Worm (Caenorhabditis elegans) whole organism, L2 larva: ENCODE results near the gene asna-1.

ENCODE experiments used
- C34F6.9 ChIP-seq: fragments of 150-350 bp; optimal IDR thresholded peaks from 2 replicates; lab custom pipeline; 2014; ENCODE audit warnings: missing biosample characterization, missing genetic modification characterization
- F13H6.1 ChIP-seq: sonication (generic microtip); optimal IDR thresholded peaks from 2 replicates; lab custom pipeline; 2016; ENCODE audit warnings: missing genetic modification characterization, missing compliant biosample characterization
- R02D3.7 ChIP-seq: fragments of 150-350 bp; optimal IDR thresholded peaks from 2 replicates; lab custom pipeline; 2014; ENCODE audit warnings: missing biosample characterization, missing genetic modification characterization
- Y55F3AM.14 ChIP-seq: fragments of 200-800 bp; sonication (Bioruptor generic); optimal IDR thresholded peaks from 2 replicates; lab custom pipeline; 2018; ENCODE audit warnings: mild to moderate bottlenecking, missing genetic modification characterization, missing compliant biosample characterization
- alr-1 ChIP-seq: fragments of 150-350 bp; optimal IDR thresholded peaks from 2 replicates; lab custom pipeline; 2014; ENCODE audit warnings: missing biosample characterization, missing genetic modification characterization
- aly-2 ChIP-seq: fragments of 150-350 bp; optimal IDR thresholded peaks from 2 replicates; lab custom pipeline; 2014; ENCODE audit warnings: missing biosample characterization, missing genetic modification characterization
- ama-1 ChIP-seq: fragments of 150-350 bp; optimal IDR thresholded peaks from 2 replicates; lab custom pipeline; 2018; ENCODE audit warnings: inconsistent platforms
- blmp-1 ChIP-seq: sonication (generic microtip); optimal IDR thresholded peaks from 2 replicates; lab custom pipeline; 2017; ENCODE audit warnings: missing genetic modification characterization, mild to moderate bottlenecking, missing compliant biosample characterization, antibody characterized with exemption, moderate library complexity; ENCODE audit not compliant: insufficient read depth
- ceh-82 ChIP-seq: fragments of 150-350 bp; optimal IDR thresholded peaks from 2 replicates; lab custom pipeline; 2014; ENCODE audit warnings: missing biosample characterization, missing genetic modification characterization
- crh-2 ChIP-seq: sonication (generic microtip); optimal IDR thresholded peaks from 2 replicates; lab custom pipeline; 2017; ENCODE audit warnings: missing biosample characterization, missing genetic modification characterization
- dmd-4 ChIP-seq: sonication (generic microtip); optimal IDR thresholded peaks from 2 replicates; lab custom pipeline; 2017; ENCODE audit warnings: missing biosample characterization, missing genetic modification characterization
- egl-27 ChIP-seq: sonication (generic microtip); optimal IDR thresholded peaks from 3 replicates; lab custom pipeline; 2017; ENCODE audit warnings: missing biosample characterization, missing genetic modification reagents, missing genetic modification characterization
- elt-1 ChIP-seq: fragments of 150-350 bp; optimal IDR thresholded peaks from 2 replicates; lab custom pipeline; 2014; ENCODE audit warnings: missing biosample characterization, missing genetic modification characterization
- elt-3 ChIP-seq: sonication (generic microtip); optimal IDR thresholded peaks from 2 replicates; lab custom pipeline; 2017; ENCODE audit warnings: missing biosample characterization, missing genetic modification characterization
- fos-1 ChIP-seq: fragments of 150-350 bp; optimal IDR thresholded peaks from 2 replicates; lab custom pipeline; 2014; ENCODE audit warnings: missing biosample characterization, missing genetic modification characterization
- gmeb-1 ChIP-seq: fragments of 150-350 bp; optimal IDR thresholded peaks from 2 replicates; lab custom pipeline; 2014; ENCODE audit warnings: missing biosample characterization, missing genetic modification characterization
- lin-13 ChIP-seq: fragments of 150-350 bp; optimal IDR thresholded peaks from 2 replicates; lab custom pipeline; 2014; ENCODE audit warnings: missing biosample characterization, missing genetic modification reagents, missing genetic modification characterization
- lin-39 ChIP-seq: fragments of 150-350 bp; optimal IDR thresholded peaks from 2 replicates; lab custom pipeline; 2014; ENCODE audit warnings: missing biosample characterization, missing genetic modification reagents, missing genetic modification characterization
- lsy-2 ChIP-seq, 2 experiments: fragments of 150-350 bp in 1 of 2; sonication (generic microtip) in 1 of 2; optimal IDR thresholded peaks; 2 replicates each; lab custom pipeline; 2014 to 2017; ENCODE audit warnings: missing biosample characterization in 2 of 2, missing genetic modification characterization in 2 of 2
- mab-5 ChIP-seq: fragments of 150-350 bp; optimal IDR thresholded peaks from 2 replicates; lab custom pipeline; 2014; ENCODE audit warnings: missing biosample characterization, missing genetic modification characterization
- mbf-1 ChIP-seq: sonication (generic microtip); optimal IDR thresholded peaks from 2 replicates; lab custom pipeline; 2017; ENCODE audit warnings: missing biosample characterization, missing genetic modification characterization
- mdl-1 ChIP-seq, 2 experiments: fragments of 150-350 bp in 1 of 2; sonication (generic microtip) in 1 of 2; optimal IDR thresholded peaks; 2 replicates each; lab custom pipeline; 2017; ENCODE audit warnings: missing biosample characterization in 2 of 2, missing genetic modification characterization in 2 of 2
- nhr-12 ChIP-seq: fragments of 150-350 bp; optimal IDR thresholded peaks from 2 replicates; lab custom pipeline; 2014; ENCODE audit warnings: missing biosample characterization, missing genetic modification characterization
- nhr-129 ChIP-seq: fragments of 150-350 bp; optimal IDR thresholded peaks from 2 replicates; lab custom pipeline; 2014; ENCODE audit warnings: missing biosample characterization, missing genetic modification characterization
- nhr-21 ChIP-seq: fragments of 150-350 bp; optimal IDR thresholded peaks from 2 replicates; lab custom pipeline; 2014; ENCODE audit warnings: missing biosample characterization, missing genetic modification characterization
- nhr-23 ChIP-seq: fragments of 150-350 bp; optimal IDR thresholded peaks from 2 replicates; lab custom pipeline; 2014; ENCODE audit warnings: missing biosample characterization, missing genetic modification reagents, missing genetic modification characterization
- nhr-25 ChIP-seq: fragments of 150-350 bp; sonication (generic microtip); optimal IDR thresholded peaks from 3 replicates; lab custom pipeline; 2014; ENCODE audit warnings: missing biosample characterization, missing genetic modification characterization
- nhr-6 ChIP-seq: fragments of 150-350 bp; optimal IDR thresholded peaks from 2 replicates; lab custom pipeline; 2014; ENCODE audit warnings: missing biosample characterization, missing genetic modification characterization
- nhr-77 ChIP-seq: fragments of 150-350 bp; optimal IDR thresholded peaks from 2 replicates; lab custom pipeline; 2014; ENCODE audit warnings: missing biosample characterization, missing genetic modification characterization
- peb-1 ChIP-seq: fragments of 150-350 bp; optimal IDR thresholded peaks from 2 replicates; lab custom pipeline; 2014; ENCODE audit warnings: missing biosample characterization, missing genetic modification characterization
- sem-4 ChIP-seq: fragments of 150-350 bp; optimal IDR thresholded peaks from 2 replicates; lab custom pipeline; 2014; ENCODE audit warnings: missing biosample characterization, missing genetic modification reagents, missing genetic modification characterization
- skn-1 ChIP-seq: sonication (generic microtip); optimal IDR thresholded peaks from 2 replicates; lab custom pipeline; 2017; ENCODE audit warnings: missing biosample characterization, missing genetic modification characterization
- sma-3 ChIP-seq: sonication (generic microtip); optimal IDR thresholded peaks from 2 replicates; lab custom pipeline; 2016; ENCODE audit warnings: missing genetic modification reagents, missing genetic modification characterization, missing compliant biosample characterization
- sma-9 ChIP-seq, 2 experiments: fragments of 150-350 bp in 1 of 2; sonication (generic microtip) in 1 of 2; optimal IDR thresholded peaks; 2 replicates each; lab custom pipeline; 2014 to 2016; ENCODE audit warnings: missing genetic modification characterization in 2 of 2, mild to moderate bottlenecking in 1 of 2, missing biosample characterization in 1 of 2, missing compliant biosample characterization in 1 of 2, missing genetic modification reagents in 1 of 2, moderate library complexity in 1 of 2
- snpc-4 ChIP-seq: fragments of 150-350 bp; optimal IDR thresholded peaks from 2 replicates; lab custom pipeline; 2014; ENCODE audit warnings: missing biosample characterization, missing genetic modification characterization
- unc-39 ChIP-seq: fragments of 150-350 bp; optimal IDR thresholded peaks from 2 replicates; lab custom pipeline; 2014; ENCODE audit warnings: missing biosample characterization, missing genetic modification characterization
- unc-55 ChIP-seq: fragments of 150-350 bp; sonication (generic microtip); optimal IDR thresholded peaks from 3 replicates; lab custom pipeline; 2014; ENCODE audit warnings: missing biosample characterization, missing genetic modification reagents, missing genetic modification characterization
- unc-62 ChIP-seq: fragments of 150-350 bp; optimal IDR thresholded peaks from 2 replicates; lab custom pipeline; 2014; ENCODE audit warnings: missing biosample characterization, missing genetic modification reagents, missing genetic modification characterization
- ztf-1 ChIP-seq: fragments of 200-800 bp; sonication (Bioruptor generic); conservative IDR thresholded peaks from 2 replicates; pipeline ENCODE4 v1.3.6; 2022; ENCODE audit warnings: missing genetic modification characterization, missing compliant biosample characterization
- ztf-11 ChIP-seq: sonication (generic microtip); optimal IDR thresholded peaks from 2 replicates; lab custom pipeline; 2017; ENCODE audit warnings: missing biosample characterization, missing genetic modification characterization
- ztf-4 ChIP-seq: fragments of 150-350 bp; optimal IDR thresholded peaks from 2 replicates; lab custom pipeline; 2014; ENCODE audit warnings: missing biosample characterization, missing genetic modification characterization

asna-1 gene

DNA sequence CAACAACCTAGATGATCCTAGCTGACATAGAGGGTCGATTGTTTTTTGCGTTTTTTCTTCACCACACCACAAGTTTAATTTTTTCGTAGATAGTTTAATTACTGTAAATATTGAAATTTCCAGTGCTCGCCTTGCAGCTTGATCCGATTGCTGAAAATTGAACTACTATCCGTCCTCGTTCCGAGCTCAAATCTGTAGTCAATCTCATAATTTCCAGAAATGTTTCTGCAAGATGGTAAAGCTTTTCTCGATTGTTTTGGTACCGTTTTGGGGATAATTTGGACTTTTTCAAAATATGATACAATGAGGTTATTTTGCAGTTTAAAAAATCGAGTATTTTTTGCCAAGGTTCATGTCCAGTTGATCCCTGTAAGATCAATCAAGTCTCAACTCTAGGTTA lies 28.8 kb upstream of the asna-1 start:
- no peak for TF ChIP-seq elt-1
- no peak for TF ChIP-seq nhr-77
- no peak for TF ChIP-seq Y55F3AM.14 (GFP tag; lab: Kevin White, UChicago)
- TF ChIP-seq ztf-11: no peak
- no peak for TF ChIP-seq ztf-1 (GFP tag; lab: Robert Waterston, UW)
- TF ChIP-seq mab-5 (tag; lab: Kevin White, UChicago): no peak
- no peak for TF ChIP-seq mdl-1 (tag; optimal IDR thresholded peaks at IDR 0.05; lab: Kevin White, UChicago)
- TF ChIP-seq blmp-1 (tag; lab: Kevin White, UChicago): no peak
- TF ChIP-seq nhr-129 (tag; lab: Kevin White, UChicago): no peak
- no peak for TF ChIP-seq mbf-1
- no peak for TF ChIP-seq alr-1 (tag; lab: Kevin White, UChicago)
- TF ChIP-seq nhr-6 (tag; lab: Kevin White, UChicago): no peak
- no peak for TF ChIP-seq snpc-4 (tag; lab: Kevin White, UChicago)
- no peak for TF ChIP-seq dmd-4 (tag; lab: Kevin White, UChicago)

DNA sequence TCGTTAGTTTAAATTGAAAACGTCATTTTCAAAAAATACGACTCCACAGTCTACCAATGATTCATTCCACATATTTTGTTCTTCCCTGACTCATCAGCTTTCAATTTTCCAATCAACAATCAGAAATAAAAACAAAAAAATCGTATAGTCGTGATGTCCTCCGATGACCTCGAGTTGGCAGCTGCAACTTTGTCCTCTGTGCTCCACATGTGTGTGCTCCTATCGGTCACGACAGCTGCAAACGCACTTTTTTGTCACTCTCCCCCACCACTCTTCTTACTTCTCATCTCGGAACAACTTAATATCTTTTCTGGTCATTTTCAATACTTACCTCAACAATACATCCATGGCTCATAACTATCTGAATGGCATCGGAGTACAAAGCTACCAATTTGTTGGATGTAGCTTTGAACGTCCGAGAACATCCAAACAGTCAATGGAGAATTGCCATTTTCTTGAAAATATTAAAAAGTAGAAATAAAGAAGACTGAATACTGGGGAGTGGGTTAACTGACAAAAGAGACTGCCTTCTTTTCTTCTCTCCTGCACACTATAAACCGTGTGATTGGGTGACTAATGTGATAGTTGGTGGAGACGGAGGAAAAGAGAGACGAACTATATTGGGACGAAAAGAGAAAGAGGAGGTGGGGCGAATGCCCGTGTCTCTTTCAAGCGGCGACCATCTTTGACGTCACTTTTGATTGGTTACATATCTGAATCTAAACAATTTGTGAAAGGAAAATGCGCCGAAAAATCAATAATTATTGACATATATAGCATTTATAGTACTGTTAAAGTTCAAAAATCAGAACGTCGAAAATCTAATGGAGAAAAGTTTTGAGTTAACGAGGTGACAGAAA lies 27.7 kb upstream of the asna-1 start:
- TF ChIP-seq sma-9 (GFP tag; optimal IDR thresholded peaks at IDR 0.05; lab: Kevin White, UChicago): peak; percentile 44
- no peak for TF ChIP-seq sma-9 (tag; optimal IDR thresholded peaks at IDR 0.05; lab: Kevin White, UChicago)
- TF ChIP-seq skn-1 (tag; lab: Kevin White, UChicago): no peak
- no peak for TF ChIP-seq unc-62
- TF ChIP-seq crh-2 (tag; lab: Kevin White, UChicago): peak; percentile 58
- no peak for TF ChIP-seq unc-55 (GFP tag; lab: Kevin White, UChicago)
- no peak for TF ChIP-seq aly-2 (tag; lab: Kevin White, UChicago)
- TF ChIP-seq mab-5 (tag; lab: Kevin White, UChicago): no peak
- TF ChIP-seq peb-1: no peak
- TF ChIP-seq nhr-21 (tag; lab: Kevin White, UChicago): no peak
- no peak for TF ChIP-seq elt-3
- TF ChIP-seq nhr-25 (tag; lab: Kevin White, UChicago): peak; percentile 43
- peak; percentile 23 for TF ChIP-seq lin-13 (GFP tag; lab: Kevin White, UChicago)
- no peak for TF ChIP-seq gmeb-1 (tag; lab: Kevin White, UChicago)
- no peak for TF ChIP-seq nhr-6 (tag; lab: Kevin White, UChicago)
- TF ChIP-seq nhr-129 (tag; lab: Kevin White, UChicago): peak; percentile 16
- no peak for TF ChIP-seq dmd-4 (tag; lab: Kevin White, UChicago)
- no peak for TF ChIP-seq unc-39 (tag; lab: Kevin White, UChicago)
- no peak for TF ChIP-seq ztf-4 (tag; lab: Kevin White, UChicago)
- peak; percentile 64 for TF ChIP-seq sma-3 (GFP tag; lab: Kevin White, UChicago)
- TF ChIP-seq fos-1 (tag; lab: Kevin White, UChicago): peak; percentile 65
- no peak for TF ChIP-seq R02D3.7 (tag; lab: Kevin White, UChicago)
- TF ChIP-seq blmp-1 (tag; lab: Kevin White, UChicago): peak; percentile 68
- no peak for TF ChIP-seq Y55F3AM.14 (GFP tag; lab: Kevin White, UChicago)
- no peak for TF ChIP-seq ceh-82 (tag; lab: Kevin White, UChicago)
- TF ChIP-seq lsy-2 (tag; optimal IDR thresholded peaks at IDR 0.05; lab: Kevin White, UChicago): peak in 1 of 2 experiments; percentile 32
- peak; percentile 87 for TF ChIP-seq ama-1 (lab: Kevin White, UChicago)
- TF ChIP-seq nhr-12 (tag; lab: Kevin White, UChicago): no peak
- TF ChIP-seq F13H6.1 (tag; lab: Kevin White, UChicago): peak; percentile 8

DNA sequence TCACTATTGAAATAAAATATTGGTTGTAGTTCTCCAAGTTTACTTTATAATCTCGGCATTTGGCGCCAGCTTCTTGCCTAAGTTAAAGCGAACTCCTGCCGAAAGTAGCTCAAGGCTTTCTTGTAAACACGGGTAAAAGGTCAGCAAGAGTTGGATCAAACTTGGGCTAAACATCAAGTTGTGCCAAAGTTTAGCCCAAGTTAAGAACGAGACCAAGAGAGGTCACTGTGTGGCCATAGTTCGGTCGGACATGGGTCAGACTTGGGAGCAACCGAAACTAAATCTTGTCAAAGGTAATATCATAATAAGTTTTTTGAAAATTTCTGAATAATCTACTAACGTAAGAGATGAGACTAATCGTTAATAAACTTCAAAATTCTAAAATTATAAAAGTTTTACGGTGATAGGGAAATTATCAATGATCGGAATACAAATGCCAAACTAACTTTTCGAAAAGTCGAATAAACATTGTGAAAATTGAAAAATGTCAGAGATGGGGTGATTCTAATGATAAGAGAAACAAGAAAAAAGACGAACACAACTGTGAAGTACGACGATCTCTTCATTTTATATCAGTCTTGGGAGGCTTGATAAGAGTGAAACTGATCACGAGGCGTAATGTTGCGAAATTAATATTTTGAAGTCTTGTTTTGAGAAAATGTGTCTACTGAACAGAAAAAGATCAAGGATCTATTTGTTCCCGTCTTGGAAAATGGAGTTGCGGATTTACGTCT lies 26.8 kb upstream of the asna-1 start:
- TF ChIP-seq nhr-23 (no peak), mbf-1 (no peak), ceh-82 (tag; lab: Kevin White, UChicago) (no peak), lsy-2 (tag; optimal IDR thresholded peaks at IDR 0.05; lab: Kevin White, UChicago) (peak in 1 of 2 experiments; percentile 52), sma-9 (GFP tag; optimal IDR thresholded peaks at IDR 0.05; lab: Kevin White, UChicago) (peak; percentile 83), sma-9 (tag; optimal IDR thresholded peaks at IDR 0.05; lab: Kevin White, UChicago) (no peak), fos-1 (tag; lab: Kevin White, UChicago) (peak; percentile 96), blmp-1 (tag; lab: Kevin White, UChicago) (peak; percentile 59), sem-4 (tag; lab: Kevin White, UChicago) (no peak), nhr-6 (tag; lab: Kevin White, UChicago) (no peak), gmeb-1 (tag; lab: Kevin White, UChicago) (peak; percentile 47), skn-1 (tag; lab: Kevin White, UChicago) (peak; percentile 25), nhr-21 (tag; lab: Kevin White, UChicago) (peak; percentile 51), snpc-4 (tag; lab: Kevin White, UChicago) (no peak), sma-3 (GFP tag; lab: Kevin White, UChicago) (peak; percentile 72), ama-1 (lab: Kevin White, UChicago) (peak; percentile 78), lin-39 (no peak), C34F6.9 (tag; lab: Kevin White, UChicago) (peak; percentile 24), dmd-4 (tag; lab: Kevin White, UChicago) (no peak), unc-62 (no peak), nhr-77 (no peak), alr-1 (tag; lab: Kevin White, UChicago) (no peak), egl-27 (tag; lab: Kevin White, UChicago) (peak; percentile 31), lin-13 (GFP tag; lab: Kevin White, UChicago) (peak; percentile 3), nhr-129 (tag; lab: Kevin White, UChicago) (peak; percentile 45), mdl-1 (tag; optimal IDR thresholded peaks at IDR 0.05; lab: Kevin White, UChicago) (no peak), F13H6.1 (tag; lab: Kevin White, UChicago) (peak; percentile 11), elt-3 (no peak)
